Fruit fly (Drosophila melanogaster): ENCODE measurements around the gene CG32708.
A peak's percentile ranks its signal among the peaks of the same experiment; 100 is the strongest.

CG32708 gene

dm6 chrX:9085726-9086125, at the start of gene CG32708:
CG32708 (plus strand) TSS chrX:9085932.
- TF ChIP-seq CG8478 (optimal IDR thresholded peaks at IDR 0.05): no peak
- TF ChIP-seq CTCF (optimal IDR thresholded peaks at IDR 0.05): no peak

DNA sequence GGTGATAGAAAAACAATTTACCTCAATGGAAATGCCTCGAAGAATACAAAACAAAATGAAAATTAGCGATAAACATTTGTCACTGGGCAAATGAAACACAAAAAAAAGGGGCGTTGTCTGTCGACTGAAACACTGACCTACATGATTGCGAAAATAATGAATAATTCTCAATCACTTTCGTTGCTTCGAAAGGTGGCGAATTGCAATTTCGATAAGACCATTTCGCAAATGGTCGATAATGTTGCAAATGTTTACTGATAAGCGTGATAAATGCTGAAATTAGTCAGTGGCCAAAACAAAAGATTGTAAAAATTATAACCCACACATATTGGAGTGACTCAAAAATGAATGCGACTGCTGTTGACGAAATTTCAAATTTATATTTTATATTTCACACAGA, 49.6 kb upstream of the CG32708 start:
- TF ChIP-seq CTCF (optimal IDR thresholded peaks at IDR 0.05) (no peak), CG8478 (optimal IDR thresholded peaks at IDR 0.05) (no peak)

DNA sequence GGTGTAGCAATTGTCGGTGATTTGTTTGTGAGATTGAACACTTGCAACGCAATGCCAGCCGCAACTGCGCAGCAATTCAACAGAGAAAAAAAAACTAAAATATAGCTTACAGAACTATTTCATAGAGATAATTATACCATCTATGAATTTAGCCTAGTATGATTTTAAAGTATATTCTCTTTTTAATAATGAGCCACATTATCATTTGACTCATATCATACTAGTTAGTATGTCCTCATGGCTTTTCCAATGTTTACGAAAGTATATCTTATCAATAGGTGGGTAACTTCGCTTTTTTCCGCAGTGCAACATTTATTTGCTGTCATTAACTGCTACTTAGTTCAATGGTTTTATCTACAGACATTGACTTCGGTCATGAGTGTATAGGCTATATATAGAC, 47.0 kb upstream of the CG32708 start:
- TF ChIP-seq CG8478 (optimal IDR thresholded peaks at IDR 0.05): no peak
- no peak for TF ChIP-seq CTCF (optimal IDR thresholded peaks at IDR 0.05)

DNA sequence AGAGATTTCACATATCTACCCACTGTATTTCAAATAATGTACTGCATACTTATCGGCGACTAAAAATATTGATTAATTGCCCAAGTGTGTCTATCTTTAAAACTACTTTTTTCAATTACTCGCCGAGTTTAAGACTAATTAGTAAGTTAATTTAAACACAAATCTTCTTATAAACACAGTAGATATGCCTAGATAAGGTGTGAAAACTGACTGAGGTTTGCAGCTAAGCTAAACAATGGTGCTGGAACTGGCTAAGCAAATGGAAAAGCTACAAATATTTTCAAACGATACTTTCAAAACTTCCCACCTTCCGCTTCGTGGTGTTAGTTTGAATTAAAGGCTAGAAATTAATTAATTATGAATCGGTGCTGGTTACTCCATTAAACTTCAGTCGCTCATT, 44.9 kb upstream of the CG32708 start:
- TF ChIP-seq CTCF (optimal IDR thresholded peaks at IDR 0.05): peak; percentile 42 to 61
- no peak for TF ChIP-seq CG8478 (optimal IDR thresholded peaks at IDR 0.05)

DNA sequence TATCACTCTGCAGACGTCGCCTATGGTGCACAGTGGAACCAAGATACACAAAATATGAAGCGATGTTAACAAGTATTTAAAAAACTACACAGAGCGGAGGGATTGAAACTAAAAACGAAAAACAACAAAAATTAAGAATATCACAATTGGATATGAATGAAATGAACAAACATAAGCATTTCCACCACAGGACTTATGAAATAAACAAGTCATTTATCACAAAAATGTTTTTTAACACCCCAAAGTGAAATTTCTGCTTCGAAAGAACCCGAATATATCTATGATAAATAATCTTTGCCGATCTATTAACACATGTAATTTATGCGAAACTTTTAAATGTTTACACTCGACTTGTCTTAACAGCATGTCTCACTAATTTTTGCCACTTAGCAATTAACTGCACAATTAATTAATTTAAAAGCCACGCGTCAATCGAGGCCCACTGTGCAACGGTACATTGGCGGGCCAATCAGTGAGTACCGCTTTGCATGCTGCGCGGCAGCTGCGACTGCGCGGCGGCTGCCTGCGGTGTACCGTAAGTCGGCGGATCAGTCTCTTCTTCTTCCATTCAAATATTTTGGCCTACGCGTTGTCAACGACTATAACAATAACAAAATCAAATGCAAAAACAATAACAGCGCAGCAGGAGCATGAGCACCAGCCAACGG, 43.8 kb upstream of the CG32708 start:
- TF ChIP-seq CG8478 (optimal IDR thresholded peaks at IDR 0.05) (no peak), CTCF (optimal IDR thresholded peaks at IDR 0.05) (no peak)

dm6 chrX:9042457-9043045, 43.2 kb upstream of the CG32708 start:
- TF ChIP-seq CTCF (optimal IDR thresholded peaks at IDR 0.05) (peak; percentile 43 to 76), CG8478 (optimal IDR thresholded peaks at IDR 0.05) (no peak)

DNA sequence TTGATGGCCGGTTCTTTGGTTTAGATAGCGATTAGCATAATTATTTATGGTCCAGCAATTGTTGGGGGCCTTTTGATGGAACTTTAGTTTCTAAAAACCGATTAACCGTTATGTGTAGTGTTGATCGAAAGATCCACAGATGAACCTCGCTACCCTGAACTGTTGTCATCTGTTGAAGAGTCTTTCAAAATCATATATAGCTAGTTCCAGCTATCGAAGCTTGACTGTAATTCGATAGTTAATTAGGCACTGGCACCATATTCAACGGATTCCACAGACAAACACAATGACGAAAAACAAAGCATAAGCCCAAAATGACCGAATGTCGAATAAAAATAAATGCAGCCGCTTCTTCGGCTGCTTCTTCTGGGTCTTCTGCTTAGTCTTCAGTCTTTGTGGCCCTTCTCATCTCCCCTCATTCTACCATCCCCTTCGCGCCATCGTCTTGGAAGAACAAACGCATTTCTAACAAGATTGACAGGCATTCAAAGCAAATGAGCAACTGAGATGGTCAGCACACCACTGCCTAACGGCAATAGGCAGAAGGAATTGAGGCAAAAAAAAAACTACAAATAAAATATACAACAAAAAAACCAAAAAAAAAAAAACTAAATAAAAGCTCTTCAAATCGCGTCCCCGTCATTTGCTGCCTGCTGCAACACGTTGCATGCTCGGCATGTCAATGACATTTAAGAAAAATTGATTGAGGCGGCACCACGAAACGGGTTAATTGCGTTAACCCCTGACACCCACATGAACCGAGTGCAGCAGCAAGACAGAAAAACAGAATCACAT, 41.8 kb upstream of the CG32708 start:
- TF ChIP-seq CTCF (optimal IDR thresholded peaks at IDR 0.05) (no peak), CG8478 (optimal IDR thresholded peaks at IDR 0.05) (no peak)

DNA sequence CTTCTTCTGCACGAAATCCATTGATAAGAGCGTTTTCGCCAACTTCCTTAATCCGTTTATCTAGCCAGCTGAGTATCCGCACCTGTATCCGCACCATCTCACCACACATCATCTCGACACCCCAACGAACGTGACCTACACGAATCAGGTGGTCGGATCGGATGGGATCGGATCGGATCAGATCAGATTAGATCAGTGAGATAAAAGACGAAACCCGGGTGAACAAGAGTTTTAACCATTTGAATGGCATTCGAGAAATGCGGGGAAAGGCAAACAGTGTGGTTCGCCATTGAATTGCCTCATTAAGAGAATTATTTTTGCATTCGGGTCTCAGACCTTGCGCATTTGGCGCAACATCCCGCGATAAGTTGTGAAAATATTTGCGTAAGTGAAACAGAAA, 40.9 kb upstream of the CG32708 start:
- TF ChIP-seq CTCF (optimal IDR thresholded peaks at IDR 0.05): no peak
- no peak for TF ChIP-seq CG8478 (optimal IDR thresholded peaks at IDR 0.05)

- TF ChIP-seq CG8478 (optimal IDR thresholded peaks at IDR 0.05) (no peak), CTCF (optimal IDR thresholded peaks at IDR 0.05) (no peak)
Observed at dm6 chrX:9046383-9046941, 39.3 kb upstream of the CG32708 start.

DNA sequence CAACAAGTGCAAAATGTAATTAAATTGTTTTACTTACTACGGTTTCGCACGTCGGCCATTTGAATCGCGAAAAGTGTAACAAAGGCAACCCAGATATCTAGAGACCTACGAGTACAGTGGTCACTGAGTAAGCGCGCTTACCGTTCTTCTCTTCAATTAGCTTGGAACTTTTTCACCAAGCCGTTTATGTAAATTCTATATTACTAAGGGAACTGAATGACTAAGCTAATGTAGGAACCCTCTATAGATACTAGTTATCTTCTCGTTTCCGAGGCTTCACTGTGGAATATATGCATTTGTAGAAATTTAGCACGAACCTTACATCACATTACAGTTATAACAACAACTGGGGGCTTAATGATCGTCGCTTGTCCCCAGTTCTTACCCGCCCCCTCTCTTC, 38.7 kb upstream of the CG32708 start:
- no peak for TF ChIP-seq CG8478 (optimal IDR thresholded peaks at IDR 0.05)
- no peak for TF ChIP-seq CTCF (optimal IDR thresholded peaks at IDR 0.05)

dm6 chrX:9047725-9048384, 37.9 kb upstream of the CG32708 start:
- TF ChIP-seq CTCF (optimal IDR thresholded peaks at IDR 0.05) (no peak), CG8478 (optimal IDR thresholded peaks at IDR 0.05) (no peak)

DNA sequence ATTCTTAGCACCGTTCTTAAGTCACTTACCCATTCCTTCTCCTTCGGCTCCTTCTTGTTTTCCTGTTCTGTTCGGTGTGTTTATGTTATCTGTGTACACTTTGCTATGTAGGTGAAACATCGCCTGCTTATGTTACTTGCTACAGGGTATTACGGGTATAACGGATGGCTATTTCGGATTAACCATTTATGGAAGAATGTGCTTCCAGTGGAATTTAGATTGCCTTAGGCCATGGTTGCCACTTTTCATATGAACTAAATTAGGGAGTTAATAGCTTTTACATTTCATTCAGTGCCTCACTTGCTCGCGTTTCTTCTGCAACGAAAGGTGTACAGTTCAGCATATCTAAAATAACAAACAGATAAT, 37.4 kb upstream of the CG32708 start:
- no peak for TF ChIP-seq CG8478 (optimal IDR thresholded peaks at IDR 0.05)
- TF ChIP-seq CTCF (optimal IDR thresholded peaks at IDR 0.05): no peak

DNA sequence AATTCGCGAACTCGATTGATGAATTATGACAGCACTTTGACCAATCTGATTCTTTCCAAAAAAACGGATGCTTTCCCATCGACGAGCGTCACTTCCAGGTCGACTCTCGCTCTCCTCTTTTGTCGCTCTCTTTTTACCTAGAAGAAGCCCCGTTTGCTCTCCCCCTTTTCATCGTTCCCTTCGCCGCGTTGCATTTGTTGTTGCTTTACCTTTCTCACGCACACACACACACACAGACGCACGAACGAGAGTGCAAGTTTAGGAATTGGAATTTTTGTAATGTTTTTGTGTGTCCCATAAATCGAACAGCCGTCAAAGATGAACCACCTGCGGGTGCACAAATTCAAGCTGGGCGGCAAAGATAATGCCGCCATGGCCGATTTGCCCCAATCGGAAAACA, 36.8 kb upstream of the CG32708 start:
- TF ChIP-seq CG8478 (optimal IDR thresholded peaks at IDR 0.05) (no peak), CTCF (optimal IDR thresholded peaks at IDR 0.05) (no peak)

- no peak for TF ChIP-seq CTCF (optimal IDR thresholded peaks at IDR 0.05)
- TF ChIP-seq CG8478 (optimal IDR thresholded peaks at IDR 0.05): no peak
Observed at dm6 chrX:9060078-9060477, 25.7 kb upstream of the CG32708 start.

dm6 chrX:9061299-9061698, 24.4 kb upstream of the CG32708 start:
- TF ChIP-seq CTCF (optimal IDR thresholded peaks at IDR 0.05) (no peak), CG8478 (optimal IDR thresholded peaks at IDR 0.05) (no peak)
